Fruit fly (Drosophila melanogaster) whole organism, pupa: ENCODE results near the gene FarO.

Experiments
- CG10348 ChIP-seq: fragments of 200-800 bp; sonication (Bioruptor generic); IDR thresholded peaks from 2 replicates; pipeline ENCODE4 v1.3.6; 2022; ENCODE audit warnings: missing biosample characterization, missing genetic modification characterization
- CG12605 ChIP-seq: fragments of 200-800 bp; sonication (Bioruptor generic); IDR thresholded peaks from 2 replicates; pipeline ENCODE4 v1.3.6; 2022; ENCODE audit warnings: missing biosample characterization, missing genetic modification characterization
- CG17806 ChIP-seq: fragments of 200-800 bp; sonication (Bioruptor generic); optimal IDR thresholded peaks from 2 replicates; lab custom pipeline; 2018; ENCODE audit warnings: missing biosample characterization, mild to moderate bottlenecking, missing genetic modification characterization, moderate library complexity
- CG8159 ChIP-seq: fragments of 200-800 bp; sonication (Bioruptor generic); optimal IDR thresholded peaks from 3 replicates; lab custom pipeline; 2018; ENCODE audit warnings: missing biosample characterization, mild to moderate bottlenecking, missing genetic modification characterization, moderate library complexity
- CG8301 ChIP-seq: fragments of 200-800 bp; sonication (Bioruptor generic); optimal IDR thresholded peaks from 2 replicates; lab custom pipeline; 2018; ENCODE audit warnings: missing biosample characterization, mild to moderate bottlenecking, missing genetic modification characterization
- CG9948 ChIP-seq: fragments of 200-800 bp; sonication (Bioruptor generic); optimal IDR thresholded peaks from 2 replicates; lab custom pipeline; 2018; ENCODE audit warnings: missing biosample characterization, mild to moderate bottlenecking, missing genetic modification characterization, moderate library complexity
- D1 ChIP-seq: fragments of 200-800 bp; sonication (Bioruptor generic); optimal IDR thresholded peaks from 2 replicates; lab custom pipeline; 2018; ENCODE audit warnings: missing biosample characterization, mild to moderate bottlenecking, missing genetic modification characterization, moderate library complexity
- Ets98B ChIP-seq: fragments of 200-800 bp; sonication (Bioruptor generic); IDR thresholded peaks from 2 replicates; pipeline ENCODE4 v1.3.6; 2022; ENCODE audit warnings: missing biosample characterization, missing genetic modification characterization
- Pif1B ChIP-seq: fragments of 200-800 bp; sonication (Bioruptor generic); optimal IDR thresholded peaks from 3 replicates; lab custom pipeline; 2016; ENCODE audit warnings: missing biosample characterization, missing genetic modification characterization
- Snoo ChIP-seq: fragments of 200-800 bp; sonication (Bioruptor generic); optimal IDR thresholded peaks from 3 replicates; lab custom pipeline; 2017; ENCODE audit warnings: missing biosample characterization, mild to moderate bottlenecking, missing genetic modification characterization, inconsistent platforms

DNA sequence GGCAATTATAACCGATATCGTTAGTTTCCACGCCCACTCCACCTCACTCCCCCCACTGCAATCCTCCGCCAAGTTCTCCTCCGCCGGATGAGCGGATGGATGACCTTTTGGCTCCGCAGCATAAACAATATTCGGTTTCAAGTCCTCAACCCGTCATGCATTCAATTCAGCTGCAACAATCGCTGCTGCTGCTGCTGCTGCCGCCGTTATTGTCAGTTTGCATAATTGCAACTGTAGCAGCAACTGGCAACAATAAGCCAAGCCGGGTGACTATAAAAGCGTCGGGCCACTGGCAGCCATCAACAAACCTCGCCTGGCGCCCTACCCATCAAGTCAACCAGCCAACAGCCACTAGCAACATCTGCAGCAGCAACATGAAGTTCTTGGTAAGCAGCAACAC lies 17.1 kb downstream of the FarO start, which contains the start of gene CG17777:
- no peak for TF ChIP-seq CG17806 (tag; lab: Kevin White, UChicago)
- TF ChIP-seq CG9948 = no peak
- no peak for TF ChIP-seq Pif1B (GFP tag; lab: Kevin White, UChicago)
- no peak for TF ChIP-seq Ets98B
- no peak for TF ChIP-seq D1
- TF ChIP-seq CG10348 (GFP tag; lab: Robert Waterston, UW) = no peak
- TF ChIP-seq CG8301 (tag; lab: Kevin White, UChicago) = no peak
- TF ChIP-seq Snoo = no peak
- TF ChIP-seq CG12605 = no peak
- no peak for TF ChIP-seq CG8159 (tag; lab: Kevin White, UChicago)
